Fruit fly (Drosophila melanogaster) whole organism, embryonic: ENCODE data around the gene CG5068.

Experiments
- ATbp ChIP-seq: fragments of 200-800 bp; sonication (Bioruptor generic); optimal IDR thresholded peaks from 2 replicates; lab custom pipeline; 2017; ENCODE audit warnings: missing biosample characterization, mild to moderate bottlenecking, missing genetic modification characterization, missing genetic modification reagents
- Aef1 ChIP-seq: fragments of 200-800 bp; sonication (Bioruptor generic); IDR thresholded peaks from 3 replicates; pipeline ENCODE4 v1.3.6; 2022; ENCODE audit warnings: missing biosample characterization, missing genetic modification characterization
- Atf-2 ChIP-seq: fragments of 200-800 bp; sonication (Bioruptor generic); optimal IDR thresholded peaks from 2 replicates; lab custom pipeline; 2016; ENCODE audit warnings: missing biosample characterization, missing genetic modification characterization
- BEAF-32 ChIP-seq: fragments of 200-800 bp; sonication (Bioruptor generic); optimal IDR thresholded peaks from 3 replicates; lab custom pipeline; 2017; ENCODE audit warnings: missing biosample characterization, missing genetic modification characterization, mild to moderate bottlenecking, moderate library complexity, missing genetic modification reagents
- CG10274 ChIP-seq: fragments of 200-800 bp; sonication (Bioruptor generic); optimal IDR thresholded peaks from 3 replicates; lab custom pipeline; 2017; ENCODE audit warnings: missing biosample characterization, mild to moderate bottlenecking, missing genetic modification characterization
- CG13123 ChIP-seq: fragments of 200-800 bp; sonication (Bioruptor generic); optimal IDR thresholded peaks from 2 replicates; lab custom pipeline; 2016; ENCODE audit warnings: missing biosample characterization, missing genetic modification characterization
- CG13287 ChIP-seq: fragments of 200-800 bp; sonication (Bioruptor generic); IDR thresholded peaks from 2 replicates; pipeline ENCODE4 v1.3.6; 2022; ENCODE audit warnings: missing biosample characterization, missing genetic modification characterization; ENCODE audit not compliant: partially characterized antibody
- CG13424 ChIP-seq: fragments of 200-800 bp; sonication (Bioruptor generic); optimal IDR thresholded peaks from 2 replicates; lab custom pipeline; 2019; ENCODE audit warnings: missing biosample characterization, mild to moderate bottlenecking, missing genetic modification characterization, moderate library complexity
- CG15696 ChIP-seq: fragments of 200-800 bp; sonication (Bioruptor generic); optimal IDR thresholded peaks from 2 replicates; lab custom pipeline; 2019; ENCODE audit warnings: missing biosample characterization, mild to moderate bottlenecking, missing genetic modification characterization, moderate library complexity
- CG1602 ChIP-seq: fragments of 200-800 bp; sonication (Bioruptor generic); optimal IDR thresholded peaks from 3 replicates; lab custom pipeline; 2016; ENCODE audit warnings: missing biosample characterization, missing genetic modification characterization
- CG18476 ChIP-seq: fragments of 200-800 bp; sonication (Bioruptor generic); optimal IDR thresholded peaks from 2 replicates; lab custom pipeline; 2016; ENCODE audit warnings: missing biosample characterization, mild to moderate bottlenecking, missing genetic modification characterization
- CG18619 ChIP-seq: fragments of 200-800 bp; sonication (Bioruptor generic); optimal IDR thresholded peaks from 3 replicates; lab custom pipeline; 2017; ENCODE audit warnings: missing biosample characterization, mild to moderate bottlenecking, missing genetic modification characterization
- CG3838 ChIP-seq: fragments of 200-800 bp; sonication (Bioruptor generic); optimal IDR thresholded peaks from 3 replicates; lab custom pipeline; 2016; ENCODE audit warnings: missing biosample characterization, missing genetic modification characterization
- CG6254 ChIP-seq: fragments of 200-800 bp; sonication (Bioruptor generic); optimal IDR thresholded peaks from 3 replicates; lab custom pipeline; 2017; ENCODE audit warnings: mild to moderate bottlenecking, missing biosample characterization, missing genetic modification reagents, missing genetic modification characterization
- CG7987 ChIP-seq: fragments of 200-800 bp; sonication (Bioruptor generic); optimal IDR thresholded peaks from 2 replicates; lab custom pipeline; 2018; ENCODE audit warnings: missing biosample characterization, mild to moderate bottlenecking, missing genetic modification characterization, moderate library complexity
- CG8281 ChIP-seq: fragments of 200-800 bp; sonication (Bioruptor generic); optimal IDR thresholded peaks from 2 replicates; lab custom pipeline; 2018; ENCODE audit warnings: missing biosample characterization, mild to moderate bottlenecking, missing genetic modification characterization, moderate library complexity
- CG9817 ChIP-seq: fragments of 200-800 bp; sonication (Bioruptor generic); optimal IDR thresholded peaks from 2 replicates; lab custom pipeline; 2018; ENCODE audit warnings: missing biosample characterization, mild to moderate bottlenecking, missing genetic modification characterization, moderate library complexity
- CHES-1-like ChIP-seq: fragments of 200-800 bp; sonication (Bioruptor generic); optimal IDR thresholded peaks from 2 replicates; lab custom pipeline; 2016; ENCODE audit warnings: missing biosample characterization, missing genetic modification characterization
- Deaf1 ChIP-seq: fragments of 200-800 bp; optimal IDR thresholded peaks from 3 replicates; lab custom pipeline; 2019; ENCODE audit warnings: missing biosample characterization, mild to moderate bottlenecking, missing genetic modification characterization, moderate library complexity
- Fer3 ChIP-seq: fragments of 200-800 bp; sonication (Bioruptor generic); optimal IDR thresholded peaks from 2 replicates; lab custom pipeline; 2018; ENCODE audit warnings: missing biosample characterization, mild to moderate bottlenecking, missing genetic modification characterization, moderate library complexity
- GATAe ChIP-seq: fragments of 200-800 bp; sonication (Bioruptor generic); conservative IDR thresholded peaks from 2 replicates; pipeline ENCODE4 v1.3.6; 2022; ENCODE audit warnings: missing biosample characterization, missing genetic modification characterization
- H15 ChIP-seq: fragments of 200-800 bp; sonication (Bioruptor generic); IDR thresholded peaks from 3 replicates; pipeline ENCODE4 v1.3.6; 2022; ENCODE audit warnings: missing biosample characterization, missing genetic modification characterization
- Hr78 ChIP-seq, 2 experiments: fragments of 200-800 bp in 1 of 2; fragments of >200 bp in 1 of 2; sonication (Bioruptor generic) in 1 of 2; optimal IDR thresholded peaks; 2 replicates each; lab custom pipeline; 2017 to 2019; ENCODE audit warnings: missing biosample characterization in 2 of 2, missing genetic modification characterization in 2 of 2, mild to moderate bottlenecking in 1 of 2, moderate library complexity in 1 of 2
- Xbp1 ChIP-seq: fragments of 200-800 bp; sonication (Bioruptor generic); optimal IDR thresholded peaks from 3 replicates; lab custom pipeline; 2016; ENCODE audit warnings: missing biosample characterization, mild to moderate bottlenecking, missing genetic modification characterization
- bab2 ChIP-seq: fragments of 200-800 bp; sonication (Bioruptor generic); optimal IDR thresholded peaks from 2 replicates; lab custom pipeline; 2016; ENCODE audit warnings: missing biosample characterization, missing genetic modification characterization
- bcd ChIP-seq: fragments of 200-800 bp; sonication (Bioruptor generic); optimal IDR thresholded peaks from 2 replicates; lab custom pipeline; 2017; ENCODE audit warnings: missing biosample characterization, mild to moderate bottlenecking, missing genetic modification characterization
- caup ChIP-seq: fragments of 200-800 bp; sonication (Bioruptor generic); optimal IDR thresholded peaks from 3 replicates; lab custom pipeline; 2017; ENCODE audit warnings: missing biosample characterization, mild to moderate bottlenecking, missing genetic modification characterization, moderate library complexity; ENCODE audit not compliant: severe bottlenecking
- disco-r ChIP-seq: fragments of 200-800 bp; sonication (Bioruptor generic); optimal IDR thresholded peaks from 2 replicates; lab custom pipeline; 2016; ENCODE audit warnings: missing biosample characterization, missing genetic modification characterization
- fd64A ChIP-seq: fragments of 200-800 bp; sonication (Bioruptor generic); optimal IDR thresholded peaks from 3 replicates; lab custom pipeline; 2018; ENCODE audit warnings: missing biosample characterization, mild to moderate bottlenecking, missing genetic modification characterization
- gcm2 ChIP-seq: fragments of 200-800 bp; sonication (Bioruptor generic); optimal IDR thresholded peaks from 2 replicates; lab custom pipeline; 2016; ENCODE audit warnings: missing biosample characterization, missing genetic modification characterization
- gro ChIP-seq: fragments of 200-800 bp; sonication (Bioruptor generic); optimal IDR thresholded peaks from 2 replicates; lab custom pipeline; 2016; ENCODE audit warnings: missing biosample characterization, missing genetic modification characterization
- gsb-n ChIP-seq: fragments of 200-800 bp; sonication (Bioruptor generic); optimal IDR thresholded peaks from 3 replicates; lab custom pipeline; 2018; ENCODE audit warnings: missing biosample characterization, mild to moderate bottlenecking, missing genetic modification characterization
- gt ChIP-seq: fragments of 200-800 bp; sonication (Bioruptor generic); IDR thresholded peaks from 2 replicates; pipeline ENCODE4 v1.3.6; 2022; ENCODE audit warnings: missing biosample characterization, missing genetic modification characterization
- h ChIP-seq: fragments of >200 bp; optimal IDR thresholded peaks from 2 replicates; lab custom pipeline; 2017
- klu ChIP-seq: fragments of 200-800 bp; sonication (Bioruptor generic); IDR thresholded peaks from 2 replicates; pipeline ENCODE4 v1.3.6; 2022; ENCODE audit warnings: missing biosample characterization, missing genetic modification characterization
- lab ChIP-seq: fragments of 200-800 bp; sonication (Bioruptor generic); optimal IDR thresholded peaks from 3 replicates; lab custom pipeline; 2017; ENCODE audit warnings: missing biosample characterization, missing genetic modification characterization, mild to moderate bottlenecking, moderate library complexity, missing genetic modification reagents
- lov ChIP-seq, 2 experiments: fragments of 200-800 bp in 1 of 2; fragments of >200 bp in 1 of 2; sonication (Bioruptor generic) in 1 of 2; IDR thresholded peaks in 1 of 2; optimal IDR thresholded peaks in 1 of 2; 2 replicates in 1 of 2; 3 replicates in 1 of 2; pipeline versions ENCODE4 v1.3.6 to Lab custom; 2017 to 2022; ENCODE audit warnings: missing biosample characterization in 1 of 2, missing genetic modification characterization in 1 of 2
- maf-S ChIP-seq: fragments of 200-800 bp; sonication (Bioruptor generic); optimal IDR thresholded peaks from 2 replicates; lab custom pipeline; 2016; ENCODE audit warnings: missing biosample characterization, missing genetic modification characterization
- nerfin-1 ChIP-seq: fragments of 200-800 bp; sonication (Bioruptor generic); optimal IDR thresholded peaks from 3 replicates; lab custom pipeline; 2019; ENCODE audit warnings: missing biosample characterization, mild to moderate bottlenecking, missing genetic modification characterization, moderate library complexity
- oc ChIP-seq: fragments of 200-800 bp; sonication (Bioruptor generic); optimal IDR thresholded peaks from 2 replicates; lab custom pipeline; 2018; ENCODE audit warnings: missing biosample characterization, mild to moderate bottlenecking, missing genetic modification characterization, moderate library complexity
- pnt ChIP-seq: fragments of 200-800 bp; sonication (Bioruptor generic); optimal IDR thresholded peaks from 3 replicates; lab custom pipeline; 2016; ENCODE audit warnings: missing biosample characterization, missing genetic modification characterization
- ranshi ChIP-seq: fragments of 200-800 bp; sonication (Bioruptor generic); IDR thresholded peaks from 2 replicates; pipeline ENCODE4 v1.3.6; 2022; ENCODE audit warnings: missing biosample characterization, missing genetic modification characterization
- repo ChIP-seq: fragments of 200-800 bp; sonication (Bioruptor generic); optimal IDR thresholded peaks from 2 replicates; lab custom pipeline; 2016; ENCODE audit warnings: missing biosample characterization, missing genetic modification characterization
- row ChIP-seq: fragments of 200-800 bp; sonication (Bioruptor generic); IDR thresholded peaks from 3 replicates; pipeline ENCODE4 v1.3.6; 2022; ENCODE audit warnings: missing biosample characterization, missing genetic modification characterization
- salm ChIP-seq: fragments of 200-800 bp; sonication (Bioruptor generic); optimal IDR thresholded peaks from 2 replicates; lab custom pipeline; 2018; ENCODE audit warnings: missing biosample characterization, mild to moderate bottlenecking, missing genetic modification characterization
- slbo ChIP-seq: fragments of 200-800 bp; sonication (Bioruptor generic); IDR thresholded peaks from 2 replicates; pipeline ENCODE4 v1.3.6; 2022; ENCODE audit warnings: missing biosample characterization, missing genetic modification characterization
- slp2 ChIP-seq: fragments of 200-800 bp; sonication (Bioruptor generic); optimal IDR thresholded peaks from 2 replicates; lab custom pipeline; 2016; ENCODE audit warnings: missing biosample characterization, missing genetic modification characterization
- stwl ChIP-seq: fragments of 200-800 bp; sonication (Bioruptor generic); optimal IDR thresholded peaks from 3 replicates; lab custom pipeline; 2018; ENCODE audit warnings: missing biosample characterization, mild to moderate bottlenecking, missing genetic modification characterization, moderate library complexity
- tup ChIP-seq: fragments of 200-800 bp; sonication (Bioruptor generic); optimal IDR thresholded peaks from 2 replicates; lab custom pipeline; 2016; ENCODE audit warnings: missing biosample characterization, mild to moderate bottlenecking, missing genetic modification characterization, moderate library complexity

The CG5068 gene

DNA sequence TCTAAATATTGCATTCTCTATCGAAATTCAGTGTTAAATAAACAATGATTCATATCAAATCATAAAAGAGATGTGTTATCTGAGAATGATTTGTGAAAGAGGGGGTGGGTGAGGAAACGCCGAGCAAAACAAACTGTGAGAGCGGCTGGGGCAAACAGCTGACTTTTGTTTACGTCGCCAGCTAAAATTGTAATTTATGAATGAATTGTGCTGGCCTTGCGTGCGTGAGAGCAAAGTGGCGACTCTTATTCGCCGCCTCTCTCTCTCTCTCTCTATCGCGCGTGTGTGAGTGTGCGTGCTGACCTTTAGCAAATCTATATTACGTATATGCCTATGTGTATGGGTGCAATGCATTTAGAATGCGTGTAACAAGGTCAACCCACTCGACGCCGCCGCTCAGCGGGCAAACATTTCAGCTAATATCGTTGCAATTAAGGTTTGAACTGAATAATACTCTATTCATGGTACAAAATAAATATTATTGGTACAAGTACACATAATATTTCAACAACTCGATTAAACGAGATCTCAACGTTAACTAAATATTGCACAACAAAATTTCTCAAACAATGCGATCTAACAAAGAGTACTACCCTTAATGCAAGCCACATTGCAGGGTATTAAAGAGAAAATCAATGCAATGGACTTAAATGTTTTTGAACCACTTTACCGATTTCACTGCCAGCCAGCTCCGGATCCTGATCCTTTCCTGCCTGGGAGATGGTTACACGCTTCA, 7.7 kb upstream of the CG5068 start (continued):
- TF ChIP-seq lov (optimal IDR thresholded peaks at IDR 0.05; lab: Kevin White, UChicago): no peak
- TF ChIP-seq lov (GFP tag; IDR thresholded peaks at IDR 0.05; lab: Robert Waterston, UW): no peak
- TF ChIP-seq CG9817 (tag; lab: Kevin White, UChicago): no peak
- TF ChIP-seq CG13287 (GFP tag; lab: Robert Waterston, UW): peak; percentile 76
- TF ChIP-seq CHES-1-like (GFP tag; lab: Kevin White, UChicago): no peak
- peak; percentile 40 for TF ChIP-seq ATbp (GFP tag; lab: Kevin White, UChicago)
- no peak for TF ChIP-seq BEAF-32 (GFP tag; lab: Kevin White, UChicago)
- TF ChIP-seq row: peak; percentile 49; the same call in 2 of the 3 replicates
- TF ChIP-seq Aef1 (GFP tag; lab: Robert Waterston, UW): no peak
- no peak for TF ChIP-seq H15 (GFP tag; lab: Robert Waterston, UW)
- TF ChIP-seq Deaf1 (tag; lab: Kevin White, UChicago): no peak
- no peak for TF ChIP-seq klu (GFP tag; lab: Robert Waterston, UW)
- no peak for TF ChIP-seq CG18476 (GFP tag; lab: Kevin White, UChicago)
- TF ChIP-seq CG18619: no peak
- TF ChIP-seq CG15696 (tag; lab: Kevin White, UChicago): no peak
- TF ChIP-seq nerfin-1 (tag; lab: Kevin White, UChicago): no peak
- no peak for TF ChIP-seq gro (GFP tag; lab: Kevin White, UChicago)
- no peak for TF ChIP-seq fd64A (GFP tag; lab: Kevin White, UChicago)
- TF ChIP-seq CG6254 (GFP tag; lab: Kevin White, UChicago): no peak
- no peak for TF ChIP-seq gsb-n (tag; lab: Kevin White, UChicago)
- no peak for TF ChIP-seq bcd (GFP tag; lab: Kevin White, UChicago)
- no peak for TF ChIP-seq CG13123 (GFP tag; lab: Kevin White, UChicago)
- TF ChIP-seq Xbp1: peak; percentile 14
- TF ChIP-seq oc: peak; percentile 49
- no peak for TF ChIP-seq CG3838 (GFP tag; lab: Kevin White, UChicago)
- TF ChIP-seq CG13424 (tag; lab: Kevin White, UChicago): no peak
- no peak for TF ChIP-seq GATAe (GFP tag; lab: Robert Waterston, UW)
- no peak for TF ChIP-seq bab2 (GFP tag; lab: Kevin White, UChicago)
- peak in 1 of 2 experiments; percentile 99 for TF ChIP-seq Hr78 (GFP tag; optimal IDR thresholded peaks at IDR 0.05; lab: Kevin White, UChicago)
- TF ChIP-seq lab (GFP tag; lab: Kevin White, UChicago): no peak
- no peak for TF ChIP-seq gcm2
- TF ChIP-seq pnt (GFP tag; lab: Kevin White, UChicago): no peak
- TF ChIP-seq repo (GFP tag; lab: Kevin White, UChicago): no peak
- TF ChIP-seq CG10274 (GFP tag; lab: Kevin White, UChicago): no peak
- TF ChIP-seq h (lab: Kevin White, UChicago): no peak
- TF ChIP-seq ranshi: no peak
- no peak for TF ChIP-seq CG1602 (GFP tag; lab: Kevin White, UChicago)
- TF ChIP-seq Fer3 (tag; lab: Kevin White, UChicago): no peak
- TF ChIP-seq salm (tag; lab: Kevin White, UChicago): no peak
- no peak for TF ChIP-seq stwl
- no peak for TF ChIP-seq CG8281 (tag; lab: Kevin White, UChicago)
- no peak for TF ChIP-seq maf-S
- no peak for TF ChIP-seq CG7987 (GFP tag; lab: Kevin White, UChicago)
- TF ChIP-seq slp2 (GFP tag; lab: Kevin White, UChicago): no peak
- no peak for TF ChIP-seq disco-r (GFP tag; lab: Kevin White, UChicago)
- TF ChIP-seq Atf-2 (GFP tag; lab: Kevin White, UChicago): no peak
- no peak for TF ChIP-seq caup (GFP tag; lab: Kevin White, UChicago)
- TF ChIP-seq slbo (GFP tag; lab: Robert Waterston, UW): no peak
- TF ChIP-seq gt (GFP tag; lab: Robert Waterston, UW): no peak
- no peak for TF ChIP-seq tup (GFP tag; lab: Kevin White, UChicago)
